Worm (Caenorhabditis elegans): ENCODE results near the gene plx-2.

- no peak for TF ChIP-seq tra-4 (tag; optimal IDR thresholded peaks at IDR 0.05)
- TF ChIP-seq flt-1 (GFP tag; IDR thresholded peaks at IDR 0.05) = no peak
- no peak for TF ChIP-seq pes-1 (GFP tag; IDR thresholded peaks at IDR 0.05)
- no peak for TF ChIP-seq hmbx-1 (tag; optimal IDR thresholded peaks at IDR 0.05)
- no peak for TF ChIP-seq ama-1 (optimal IDR thresholded peaks at IDR 0.05)
- no peak for TF ChIP-seq scrt-1 (GFP tag; IDR thresholded peaks at IDR 0.05)
- no peak for TF ChIP-seq ceh-13 (GFP tag; optimal IDR thresholded peaks at IDR 0.05)
- no peak for TF ChIP-seq aly-1 (tag; optimal IDR thresholded peaks at IDR 0.05)
- TF ChIP-seq sea-1 (GFP tag; conservative IDR thresholded peaks at IDR 0.05) = no peak
- no peak for TF ChIP-seq B0310.2 (tag; optimal IDR thresholded peaks at IDR 0.05)
Measured at ce11 chrII:14437116-14437515, 12.4 kb upstream of the plx-2 start.
